Fruit fly (Drosophila melanogaster) whole organism, prepupa: ENCODE data around the gene aub.

Experiments
- CG6276 ChIP-seq: fragments of 200-800 bp; sonication (Bioruptor generic); optimal IDR thresholded peaks from 2 replicates; lab custom pipeline; 2017; ENCODE audit warnings: missing biosample characterization, mild to moderate bottlenecking, missing genetic modification characterization
- lz ChIP-seq: fragments of 200-800 bp; sonication (Bioruptor generic); optimal IDR thresholded peaks from 3 replicates; lab custom pipeline; 2016; ENCODE audit warnings: missing biosample characterization, missing genetic modification characterization
- net ChIP-seq: fragments of 200-800 bp; sonication (Bioruptor generic); optimal IDR thresholded peaks from 3 replicates; lab custom pipeline; 2016; ENCODE audit warnings: missing biosample characterization, missing genetic modification characterization
- svp ChIP-seq: fragments of 200-800 bp; sonication (Bioruptor generic); peaks from one replicate; lab custom pipeline; 2016; ENCODE audit warnings: missing biosample characterization, missing genetic modification characterization

DNA sequence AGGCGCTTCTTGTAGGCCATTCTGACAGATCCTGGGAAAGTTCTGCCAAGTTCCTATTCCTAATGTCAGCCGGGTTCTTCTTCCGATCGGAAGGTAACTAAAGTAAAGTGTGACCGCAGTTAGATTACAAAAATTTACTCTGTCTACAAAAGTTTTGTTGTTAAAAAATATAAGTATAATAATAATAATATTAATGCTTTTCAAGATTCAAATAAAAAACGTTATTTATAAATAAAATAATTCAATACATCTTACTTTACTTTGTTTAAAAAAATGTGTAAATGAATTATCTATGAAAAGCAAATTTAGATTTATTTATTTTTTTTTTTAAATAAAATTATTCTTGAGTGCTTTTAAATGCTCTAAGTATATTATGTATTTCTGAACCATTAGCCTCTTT, 26.1 kb downstream of the aub start, which contains the start of gene abo:
- no peak for TF ChIP-seq svp
- TF ChIP-seq lz (GFP tag; lab: Kevin White, UChicago): no peak
- TF ChIP-seq net: no peak
- TF ChIP-seq CG6276: no peak
